Fruit fly (Drosophila melanogaster) whole organism, embryonic: ENCODE results near the gene Cyp1.

Experiments
- B-H2 ChIP-seq: fragments of 200-800 bp; sonication (Bioruptor generic); optimal IDR thresholded peaks from 2 replicates; lab custom pipeline; 2018; ENCODE audit warnings: missing biosample characterization, mild to moderate bottlenecking, missing genetic modification characterization
- CG10147 ChIP-seq: fragments of 200-800 bp; sonication (Bioruptor generic); optimal IDR thresholded peaks from 2 replicates; lab custom pipeline; 2019; ENCODE audit warnings: missing biosample characterization, mild to moderate bottlenecking, missing genetic modification characterization, moderate library complexity
- CG10979 ChIP-seq: fragments of 200-800 bp; sonication (Bioruptor generic); optimal IDR thresholded peaks from 2 replicates; lab custom pipeline; 2018; ENCODE audit warnings: missing biosample characterization, mild to moderate bottlenecking, missing genetic modification characterization, moderate library complexity
- CG12155 ChIP-seq: fragments of 200-800 bp; sonication (Bioruptor generic); optimal IDR thresholded peaks from 3 replicates; lab custom pipeline; 2016; ENCODE audit warnings: missing biosample characterization, missing genetic modification characterization
- CG13287 ChIP-seq: fragments of 200-800 bp; sonication (Bioruptor generic); IDR thresholded peaks from 2 replicates; pipeline ENCODE4 v1.3.6; 2022; ENCODE audit warnings: missing biosample characterization, missing genetic modification characterization; ENCODE audit not compliant: partially characterized antibody
- CG14965 ChIP-seq: fragments of 200-800 bp; sonication (Bioruptor generic); optimal IDR thresholded peaks from 2 replicates; lab custom pipeline; 2016; ENCODE audit warnings: missing biosample characterization, missing genetic modification characterization, borderline replicate concordance
- CG15601 ChIP-seq: fragments of 200-800 bp; sonication (Bioruptor generic); optimal IDR thresholded peaks from 3 replicates; lab custom pipeline; 2019; ENCODE audit warnings: missing biosample characterization, mild to moderate bottlenecking, missing genetic modification characterization, moderate library complexity
- CG15696 ChIP-seq: fragments of 200-800 bp; sonication (Bioruptor generic); optimal IDR thresholded peaks from 2 replicates; lab custom pipeline; 2019; ENCODE audit warnings: missing biosample characterization, mild to moderate bottlenecking, missing genetic modification characterization, moderate library complexity
- CG1603 ChIP-seq: fragments of 200-800 bp; sonication (Bioruptor generic); optimal IDR thresholded peaks from 2 replicates; lab custom pipeline; 2019; ENCODE audit warnings: missing biosample characterization, mild to moderate bottlenecking, missing genetic modification characterization, moderate library complexity
- CG17912 ChIP-seq: fragments of 200-800 bp; sonication (Bioruptor generic); optimal IDR thresholded peaks from 2 replicates; lab custom pipeline; 2018; ENCODE audit warnings: missing biosample characterization, mild to moderate bottlenecking, missing genetic modification characterization
- CG18764 ChIP-seq: fragments of 200-800 bp; sonication (Bioruptor generic); optimal IDR thresholded peaks from 3 replicates; lab custom pipeline; 2016; ENCODE audit warnings: missing biosample characterization, missing genetic modification characterization
- CG31441 ChIP-seq: fragments of 200-800 bp; sonication (Bioruptor generic); IDR thresholded peaks from 2 replicates; pipeline ENCODE4 v1.3.6; 2022; ENCODE audit warnings: missing biosample characterization, missing genetic modification characterization
- CG32767 ChIP-seq: fragments of 200-800 bp; sonication (Bioruptor generic); IDR thresholded peaks from 2 replicates; pipeline ENCODE4 v1.3.6; 2022; ENCODE audit warnings: missing biosample characterization, missing genetic modification characterization
- CG6689 ChIP-seq: fragments of 200-800 bp; sonication (Bioruptor generic); IDR thresholded peaks from 2 replicates; pipeline ENCODE4 v1.3.6; 2022; ENCODE audit warnings: missing biosample characterization, missing genetic modification characterization
- CG7786 ChIP-seq: fragments of 200-800 bp; sonication (Bioruptor generic); optimal IDR thresholded peaks from 2 replicates; lab custom pipeline; 2016; ENCODE audit warnings: missing biosample characterization, missing genetic modification characterization
- CG8089 ChIP-seq: fragments of 200-800 bp; sonication (Bioruptor generic); optimal IDR thresholded peaks from 3 replicates; lab custom pipeline; 2016; ENCODE audit warnings: missing biosample characterization, missing genetic modification characterization
- CG8944 ChIP-seq: fragments of 200-800 bp; sonication (Bioruptor generic); optimal IDR thresholded peaks from 3 replicates; lab custom pipeline; 2016; ENCODE audit warnings: missing biosample characterization, missing genetic modification characterization
- CG9215 ChIP-seq: fragments of 200-800 bp; sonication (Bioruptor generic); IDR thresholded peaks from 2 replicates; pipeline ENCODE4 v1.3.6; 2022; ENCODE audit warnings: missing biosample characterization, missing genetic modification characterization
- CTCF ChIP-seq: fragments of 200-800 bp; sonication (Bioruptor generic); optimal IDR thresholded peaks from 2 replicates; lab custom pipeline; 2017; ENCODE audit warnings: missing biosample characterization, mild to moderate bottlenecking, missing genetic modification characterization, moderate library complexity
- Dll ChIP-seq: fragments of 200-800 bp; sonication (Bioruptor generic); IDR thresholded peaks from 4 replicates; pipeline ENCODE4 v1.3.6; 2022; ENCODE audit warnings: missing biosample characterization, missing genetic modification characterization; ENCODE audit not compliant: partially characterized antibody
- Doc3 ChIP-seq: fragments of 200-800 bp; sonication (Bioruptor generic); IDR thresholded peaks from 3 replicates; pipeline ENCODE4 v1.3.6; 2022; ENCODE audit warnings: missing biosample characterization, missing genetic modification characterization; ENCODE audit not compliant: partially characterized antibody
- Dp ChIP-seq: fragments of 200-800 bp; sonication (Bioruptor generic); optimal IDR thresholded peaks from 2 replicates; lab custom pipeline; 2018; ENCODE audit warnings: missing biosample characterization, mild to moderate bottlenecking, missing genetic modification characterization, moderate library complexity
- Dref ChIP-seq: fragments of 200-800 bp; sonication (Bioruptor generic); IDR thresholded peaks from 2 replicates; pipeline ENCODE4 v1.3.6; 2022; ENCODE audit warnings: missing biosample characterization, missing genetic modification characterization
- E2f1 ChIP-seq: fragments of 200-800 bp; sonication (Bioruptor generic); IDR thresholded peaks from 2 replicates; pipeline ENCODE4 v1.3.6; 2022; ENCODE audit warnings: missing biosample characterization, missing genetic modification characterization
- H2.0 ChIP-seq: fragments of 200-800 bp; sonication (Bioruptor generic); IDR thresholded peaks from 2 replicates; pipeline ENCODE4 v1.3.6; 2022; ENCODE audit warnings: missing biosample characterization, missing genetic modification characterization
- HLH4C ChIP-seq: fragments of 200-800 bp; sonication (Bioruptor generic); IDR thresholded peaks from 3 replicates; pipeline ENCODE4 v1.3.6; 2022; ENCODE audit warnings: missing biosample characterization, missing genetic modification characterization; ENCODE audit not compliant: partially characterized antibody
- Hey ChIP-seq: fragments of 200-800 bp; sonication (Bioruptor generic); optimal IDR thresholded peaks from 3 replicates; lab custom pipeline; 2018; ENCODE audit warnings: missing biosample characterization, mild to moderate bottlenecking, missing genetic modification characterization
- Kr ChIP-seq: fragments of 200-800 bp; sonication (Bioruptor generic); optimal IDR thresholded peaks from 2 replicates; lab custom pipeline; 2017; ENCODE audit warnings: missing biosample characterization, mild to moderate bottlenecking, missing genetic modification characterization
- MBD-R2 ChIP-seq: fragments of 200-800 bp; sonication (Bioruptor generic); IDR thresholded peaks from 2 replicates; pipeline ENCODE4 v1.3.6; 2022; ENCODE audit warnings: missing biosample characterization, missing genetic modification characterization
- Mrtf ChIP-seq: fragments of 200-800 bp; sonication (Bioruptor generic); IDR thresholded peaks from 3 replicates; pipeline ENCODE4 v1.3.6; 2022; ENCODE audit warnings: missing biosample characterization, missing genetic modification characterization
- Ssrp ChIP-seq: fragments of 200-800 bp; sonication (Bioruptor generic); optimal IDR thresholded peaks from 2 replicates; lab custom pipeline; 2018; ENCODE audit warnings: missing biosample characterization, mild to moderate bottlenecking, missing genetic modification characterization, moderate library complexity
- amos ChIP-seq: fragments of 200-800 bp; sonication (Bioruptor generic); IDR thresholded peaks from 2 replicates; pipeline ENCODE4 v1.3.6; 2022; ENCODE audit warnings: missing biosample characterization, missing genetic modification characterization; ENCODE audit not compliant: partially characterized antibody
- ap ChIP-seq: fragments of 200-800 bp; sonication (Bioruptor generic); IDR thresholded peaks from 2 replicates; pipeline ENCODE4 v1.3.6; 2022; ENCODE audit warnings: missing biosample characterization, missing genetic modification characterization
- chn ChIP-seq: fragments of 200-800 bp; sonication (Bioruptor generic); optimal IDR thresholded peaks from 2 replicates; lab custom pipeline; 2016; ENCODE audit warnings: missing biosample characterization, missing genetic modification characterization
- danr ChIP-seq: fragments of 200-800 bp; sonication (Bioruptor generic); IDR thresholded peaks from 2 replicates; pipeline ENCODE4 v1.3.6; 2022; ENCODE audit warnings: missing biosample characterization, missing genetic modification characterization
- eyg ChIP-seq: fragments of 200-800 bp; sonication (Bioruptor generic); optimal IDR thresholded peaks from 3 replicates; lab custom pipeline; 2016; ENCODE audit warnings: missing biosample characterization, missing genetic modification characterization
- fd64A ChIP-seq: fragments of 200-800 bp; sonication (Bioruptor generic); optimal IDR thresholded peaks from 3 replicates; lab custom pipeline; 2018; ENCODE audit warnings: missing biosample characterization, mild to moderate bottlenecking, missing genetic modification characterization
- gcm ChIP-seq: fragments of 200-800 bp; sonication (Bioruptor generic); optimal IDR thresholded peaks from 2 replicates; lab custom pipeline; 2019; ENCODE audit warnings: missing biosample characterization, mild to moderate bottlenecking, missing genetic modification characterization, moderate library complexity
- h ChIP-seq: fragments of >200 bp; optimal IDR thresholded peaks from 2 replicates; lab custom pipeline; 2017
- ham ChIP-seq: fragments of 200-800 bp; sonication (Bioruptor generic); IDR thresholded peaks from 2 replicates; pipeline ENCODE4 v1.3.6; 2022; ENCODE audit warnings: missing biosample characterization, missing genetic modification characterization
- inv ChIP-seq: fragments of 200-800 bp; sonication (Bioruptor generic); IDR thresholded peaks from 2 replicates; pipeline ENCODE4 v1.3.6; 2022; ENCODE audit warnings: missing biosample characterization, missing genetic modification characterization; ENCODE audit not compliant: partially characterized antibody
- kay ChIP-seq: fragments of 200-800 bp; sonication (Bioruptor generic); optimal IDR thresholded peaks from 2 replicates; lab custom pipeline; 2016; ENCODE audit warnings: missing biosample characterization, missing genetic modification characterization
- phol ChIP-seq: fragments of 200-800 bp; sonication (Bioruptor generic); optimal IDR thresholded peaks from 3 replicates; lab custom pipeline; 2018; ENCODE audit warnings: missing biosample characterization, mild to moderate bottlenecking, missing genetic modification characterization, moderate library complexity
- ssp ChIP-seq: fragments of 200-800 bp; sonication (Bioruptor generic); IDR thresholded peaks from 2 replicates; pipeline ENCODE4 v1.3.6; 2022; ENCODE audit warnings: missing biosample characterization, missing genetic modification characterization
- stc ChIP-seq: fragments of 200-800 bp; sonication (Bioruptor generic); IDR thresholded peaks from 2 replicates; pipeline ENCODE4 v1.3.6; 2022; ENCODE audit warnings: missing biosample characterization, missing genetic modification characterization
- tio ChIP-seq: fragments of 200-800 bp; sonication (Bioruptor generic); optimal IDR thresholded peaks from 2 replicates; lab custom pipeline; 2017; ENCODE audit warnings: missing biosample characterization, missing genetic modification characterization, inconsistent platforms
- trh ChIP-seq: fragments of 200-800 bp; sonication (Bioruptor generic); optimal IDR thresholded peaks from 2 replicates; lab custom pipeline; 2016; ENCODE audit warnings: missing biosample characterization, missing genetic modification characterization
- ttk ChIP-seq: fragments of 200-800 bp; sonication (Bioruptor generic); IDR thresholded peaks from 2 replicates; pipeline ENCODE4 v2.1.2; 2022; ENCODE audit warnings: missing biosample characterization, missing genetic modification characterization
- usp ChIP-seq: fragments of >200 bp; optimal IDR thresholded peaks from 2 replicates; lab custom pipeline; 2017; ENCODE audit warnings: missing biosample characterization, missing genetic modification characterization
- z ChIP-seq: fragments of 200-800 bp; sonication (Bioruptor generic); IDR thresholded peaks from 3 replicates; pipeline ENCODE4 v1.3.6; 2022; ENCODE audit warnings: missing biosample characterization, missing genetic modification characterization
- zfh1 ChIP-seq: fragments of 200-800 bp; sonication (Bioruptor generic); IDR thresholded peaks from 3 replicates; pipeline ENCODE4 v1.3.6; 2022; ENCODE audit warnings: missing biosample characterization, missing genetic modification characterization

Gene Cyp1

DNA sequence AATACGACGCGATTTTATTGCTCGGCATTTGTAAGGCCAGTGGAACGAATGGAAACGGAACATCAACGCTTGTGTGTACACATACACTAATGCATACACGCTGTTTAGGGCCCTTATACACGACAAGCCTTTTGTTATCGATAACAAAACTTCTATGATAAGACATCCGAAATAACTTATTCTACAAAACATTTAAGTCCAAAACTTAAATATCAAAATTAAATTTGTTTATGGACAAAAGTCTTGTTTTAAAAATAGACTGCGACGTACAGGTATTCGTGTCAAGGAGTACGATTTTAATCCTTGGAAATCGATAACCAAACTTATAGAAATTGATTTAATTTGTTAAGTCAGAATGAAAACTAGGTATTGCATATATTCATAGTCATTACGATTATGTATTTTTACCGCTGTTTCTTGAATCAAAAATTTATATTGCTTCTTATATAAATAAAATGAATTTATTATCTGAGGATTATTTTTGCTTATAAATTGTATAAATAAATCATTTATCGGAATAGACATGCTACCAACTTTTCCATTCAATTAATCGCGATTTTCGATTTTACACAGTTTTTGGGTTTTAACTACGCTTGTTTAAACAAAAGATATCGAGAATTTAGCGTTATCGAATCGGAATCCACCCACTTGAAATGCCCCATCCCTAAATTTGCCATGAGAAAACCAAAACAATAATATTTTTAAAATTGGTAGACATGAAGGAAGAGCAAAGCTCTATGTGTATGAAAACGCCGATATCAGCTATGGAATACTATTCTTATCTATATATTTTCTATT, 6.9 kb downstream of the Cyp1 start, which contains the start of the genes CG9915 and SWIP (continued):
- TF ChIP-seq ap: no peak
- TF ChIP-seq Dref (GFP tag; lab: Robert Waterston, UW): peak; percentile 68
- TF ChIP-seq inv (GFP tag; lab: Robert Waterston, UW): no peak
- TF ChIP-seq fd64A: no peak
- no peak for TF ChIP-seq eyg (GFP tag; lab: Kevin White, UChicago)
- TF ChIP-seq CG9215 (GFP tag; lab: Robert Waterston, UW): no peak
- no peak for TF ChIP-seq CG6689 (GFP tag; lab: Robert Waterston, UW)
- TF ChIP-seq CG31441 (GFP tag; lab: Robert Waterston, UW): 0 out of 2 replicates have a peak, but pooled peaks have one; percentile 14
- peak; percentile 43 for TF ChIP-seq Dp (GFP tag; lab: Kevin White, UChicago)
- TF ChIP-seq CG13287 (GFP tag; lab: Robert Waterston, UW): peak; percentile 47; the same call in 1 of the 2 replicates
- TF ChIP-seq zfh1: no peak
- TF ChIP-seq phol (tag; lab: Kevin White, UChicago): peak; percentile 44
- TF ChIP-seq Doc3 (GFP tag; lab: Robert Waterston, UW): no peak
- TF ChIP-seq CG15696 (tag; lab: Kevin White, UChicago): peak; percentile 62
- TF ChIP-seq CG12155: no peak
- TF ChIP-seq Kr (GFP tag; lab: Kevin White, UChicago): no peak
- no peak for TF ChIP-seq CG15601 (tag; lab: Kevin White, UChicago)
- TF ChIP-seq HLH4C (GFP tag; lab: Robert Waterston, UW): peak; percentile 83
- TF ChIP-seq B-H2 (GFP tag; lab: Kevin White, UChicago): no peak
- TF ChIP-seq amos: peak; percentile 60; the same call in 1 of the 2 replicates
- TF ChIP-seq CG17912 (GFP tag; lab: Kevin White, UChicago): no peak
- peak; percentile 68 for TF ChIP-seq CG1603 (tag; lab: Kevin White, UChicago)
- no peak for TF ChIP-seq danr (GFP tag; lab: Robert Waterston, UW)
- TF ChIP-seq Hey (tag; lab: Kevin White, UChicago): no peak
- TF ChIP-seq ssp (GFP tag; lab: Robert Waterston, UW): no peak
- TF ChIP-seq tio (GFP tag; lab: Kevin White, UChicago): no peak
- no peak for TF ChIP-seq stc (GFP tag; lab: Robert Waterston, UW)
- TF ChIP-seq CG7786 (GFP tag; lab: Kevin White, UChicago): peak; percentile 15
- no peak for TF ChIP-seq ham (GFP tag; lab: Robert Waterston, UW)
- no peak for TF ChIP-seq CG8089 (GFP tag; lab: Kevin White, UChicago)
- no peak for TF ChIP-seq trh (GFP tag; lab: Kevin White, UChicago)
- TF ChIP-seq CG8944: no peak
- TF ChIP-seq ttk (GFP tag; lab: Robert Waterston, UW): no peak
- TF ChIP-seq CTCF: no peak
- TF ChIP-seq kay (GFP tag; lab: Kevin White, UChicago): no peak
- TF ChIP-seq gcm (GFP tag; lab: Kevin White, UChicago): no peak
- TF ChIP-seq Mrtf (GFP tag; lab: Robert Waterston, UW): no peak
- no peak for TF ChIP-seq usp (GFP tag; lab: Kevin White, UChicago)
- TF ChIP-seq z (GFP tag; lab: Robert Waterston, UW): no peak
- no peak for TF ChIP-seq CG32767 (GFP tag; lab: Robert Waterston, UW)
- no peak for TF ChIP-seq h
- TF ChIP-seq H2.0: no peak
- TF ChIP-seq CG14965 (GFP tag; lab: Kevin White, UChicago): no peak
- peak; percentile 27; the same call in 1 of the 2 replicates for TF ChIP-seq MBD-R2 (GFP tag; lab: Robert Waterston, UW)
- TF ChIP-seq CG10979 (tag; lab: Kevin White, UChicago): peak; percentile 22
- peak; percentile 7 for TF ChIP-seq Ssrp (tag; lab: Kevin White, UChicago)
- TF ChIP-seq CG10147 (GFP tag; lab: Kevin White, UChicago): no peak
- peak; percentile 100 for TF ChIP-seq CG18764
- TF ChIP-seq E2f1 (GFP tag; lab: Robert Waterston, UW): no peak
- TF ChIP-seq Dll (GFP tag; lab: Robert Waterston, UW): peak; percentile 56
- TF ChIP-seq chn (GFP tag; lab: Kevin White, UChicago): no peak
